Fruit fly (Drosophila melanogaster): Measurements from ENCODE around the gene Rad9.
A peak's percentile ranks its signal among the peaks of the same experiment; 100 is the strongest.

Gene Rad9

dm6 chr3L:18840370-18841007, 31.9 kb downstream of the Rad9 start (continued):
- no peak for TF ChIP-seq spab (GFP tag; optimal IDR thresholded peaks at IDR 0.05)
- peak; percentile 63 for TF ChIP-seq Met (GFP tag; optimal IDR thresholded peaks at IDR 0.05)
- no peak for TF ChIP-seq fd59A (GFP tag; optimal IDR thresholded peaks at IDR 0.05)
- TF ChIP-seq acj6 (GFP tag; optimal IDR thresholded peaks at IDR 0.05): peak; percentile 46
- peak; percentile 52 for TF ChIP-seq Hr4 (GFP tag; optimal IDR thresholded peaks at IDR 0.05)
- peak; percentile 57 for TF ChIP-seq esn (GFP tag; optimal IDR thresholded peaks at IDR 0.05)
- peak; percentile 40 for TF ChIP-seq CG10631 (GFP tag; optimal IDR thresholded peaks at IDR 0.05)
- peak; percentile 32 for TF ChIP-seq CG6792 (GFP tag; optimal IDR thresholded peaks at IDR 0.05)
- TF ChIP-seq Sox14 (GFP tag; optimal IDR thresholded peaks at IDR 0.05): no peak

DNA sequence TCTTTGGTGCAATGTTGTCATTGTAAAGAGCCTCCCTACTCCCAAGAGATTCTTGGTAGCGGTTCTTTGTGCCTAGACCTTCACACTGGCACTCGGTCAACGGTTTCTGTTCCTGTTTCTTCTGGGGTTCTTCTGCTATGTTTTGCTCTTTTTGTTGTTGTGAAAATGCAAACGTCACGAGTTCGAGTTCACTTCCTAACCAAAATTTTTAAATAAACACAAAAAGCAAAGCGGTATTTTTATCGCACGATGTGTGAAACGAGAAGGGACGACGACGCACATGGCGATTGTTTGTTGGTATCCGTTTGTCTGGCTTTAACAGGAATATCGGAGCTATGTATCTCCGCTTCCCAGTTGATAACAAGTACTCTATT, 32.4 kb downstream of the Rad9 start:
- TF ChIP-seq CG6792 (GFP tag; optimal IDR thresholded peaks at IDR 0.05) (no peak), Sox102F (GFP tag; optimal IDR thresholded peaks at IDR 0.05) (no peak), dsx (GFP tag; optimal IDR thresholded peaks at IDR 0.05; ENCODE audit: poor library complexity, severe bottlenecking) (no peak), Eip78C (GFP tag) (peak; percentile 13)

- TF ChIP-seq CG11294 (GFP tag; IDR thresholded peaks at IDR 0.05) (no peak), topi (GFP tag; optimal IDR thresholded peaks at IDR 0.05) (no peak), fkh (GFP tag; optimal IDR thresholded peaks at IDR 0.05) (peak; percentile 71), Ets21C (GFP tag; optimal IDR thresholded peaks at IDR 0.05) (no peak)
Observed at dm6 chr3L:18837707-18838244, 34.6 kb downstream of the Rad9 start.

dm6 chr3L:18836658-18837057, 35.7 kb downstream of the Rad9 start:
- TF ChIP-seq CG15336 (GFP tag; IDR thresholded peaks at IDR 0.05): no peak
- TF ChIP-seq CG34406 (GFP tag; optimal IDR thresholded peaks at IDR 0.05): no peak
- TF ChIP-seq CG6808 (GFP tag; optimal IDR thresholded peaks at IDR 0.05): no peak
- TF ChIP-seq salr (GFP tag; optimal IDR thresholded peaks at IDR 0.05): no peak
- TF ChIP-seq Lpt (GFP tag; optimal IDR thresholded peaks at IDR 0.05): no peak
- TF ChIP-seq topi (GFP tag; optimal IDR thresholded peaks at IDR 0.05): no peak
- TF ChIP-seq Eip75B (GFP tag; optimal IDR thresholded peaks at IDR 0.05): no peak
- TF ChIP-seq Sox102F (GFP tag; optimal IDR thresholded peaks at IDR 0.05): no peak
- no peak for TF ChIP-seq CG10669 (GFP tag; optimal IDR thresholded peaks at IDR 0.05)
- no peak for TF ChIP-seq Sox15 (GFP tag; optimal IDR thresholded peaks at IDR 0.05)
- no peak for TF ChIP-seq Sox14 (GFP tag; optimal IDR thresholded peaks at IDR 0.05)
- no peak for TF ChIP-seq CG31627 (GFP tag; optimal IDR thresholded peaks at IDR 0.05)
- no peak for TF ChIP-seq CG8119 (GFP tag; IDR thresholded peaks at IDR 0.05)
- no peak for TF ChIP-seq Eip93F (GFP tag; optimal IDR thresholded peaks at IDR 0.05)
- TF ChIP-seq acj6 (GFP tag; optimal IDR thresholded peaks at IDR 0.05): no peak
- no peak for TF ChIP-seq CG16779 (tag; optimal IDR thresholded peaks at IDR 0.05)

dm6 chr3L:18834924-18835323, 37.4 kb downstream of the Rad9 start:
- TF ChIP-seq svp (GFP tag) (peak; percentile 92), Eip78C (GFP tag) (peak; percentile 21), eg (GFP tag; IDR thresholded peaks at IDR 0.05) (no peak)

- TF ChIP-seq Met (GFP tag; optimal IDR thresholded peaks at IDR 0.05) (no peak), salr (GFP tag; optimal IDR thresholded peaks at IDR 0.05) (no peak), CG16779 (tag; optimal IDR thresholded peaks at IDR 0.05) (no peak), eg (GFP tag; IDR thresholded peaks at IDR 0.05) (no peak), CG3919 (GFP tag; optimal IDR thresholded peaks at IDR 0.05) (no peak), CG8632 (GFP tag; optimal IDR thresholded peaks at IDR 0.05) (no peak), fkh (GFP tag; optimal IDR thresholded peaks at IDR 0.05) (peak; percentile 76), vri (GFP tag; optimal IDR thresholded peaks at IDR 0.05) (peak; percentile 53), CG11902 (GFP tag; optimal IDR thresholded peaks at IDR 0.05) (no peak), CG15336 (GFP tag; IDR thresholded peaks at IDR 0.05) (no peak), CG6163 (GFP tag; IDR thresholded peaks at IDR 0.05) (no peak), CG8319 (GFP tag; optimal IDR thresholded peaks at IDR 0.05) (no peak), CG6808 (GFP tag; optimal IDR thresholded peaks at IDR 0.05) (peak; percentile 27), Eip75B (GFP tag; optimal IDR thresholded peaks at IDR 0.05) (no peak), achi (GFP tag; optimal IDR thresholded peaks at IDR 0.05) (no peak), CG9139 (GFP tag; optimal IDR thresholded peaks at IDR 0.05) (no peak), Hr39 (GFP tag; optimal IDR thresholded peaks at IDR 0.05) (no peak), CG34406 (GFP tag; optimal IDR thresholded peaks at IDR 0.05) (peak; percentile 1), Gug (GFP tag; IDR thresholded peaks at IDR 0.05) (no peak), Blimp-1 (GFP tag; optimal IDR thresholded peaks at IDR 0.05) (no peak), esn (GFP tag; optimal IDR thresholded peaks at IDR 0.05) (peak; percentile 24), topi (GFP tag; optimal IDR thresholded peaks at IDR 0.05) (peak; percentile 15)
Observed at dm6 chr3L:18833234-18833633, 39.1 kb downstream of the Rad9 start.
